In genomic region chrIV:484004-484403, ce11 we compare ENCODE assay signal across 2 worm cellular contexts.
TF ChIP-seq lines count a peak whose summit lies in the region.

No protein-coding gene starts in this region.

TF ChIP-seq in whole organism, L3 larva, 47 proteins besides CTCF, POLR2A, EP300 and RAD21:
- TF ChIP-seq mdl-1 (tag; optimal IDR thresholded peaks at IDR 0.05; lab: Kevin White, UChicago) (no peak), nhr-76 (tag; optimal IDR thresholded peaks at IDR 0.05; lab: Kevin White, UChicago) (no peak), lin-15B (tag; optimal IDR thresholded peaks at IDR 0.05; lab: Kevin White, UChicago) (no peak), egl-5 (tag; optimal IDR thresholded peaks at IDR 0.05; lab: Kevin White, UChicago) (peak; percentile 3), fkh-2 (tag; optimal IDR thresholded peaks at IDR 0.05; lab: Kevin White, UChicago) (no peak), fkh-10 (GFP tag; optimal IDR thresholded peaks at IDR 0.05; lab: Kevin White, UChicago) (no peak), nhr-77 (tag; optimal IDR thresholded peaks at IDR 0.05; lab: Kevin White, UChicago) (no peak), nhr-67 (tag; optimal IDR thresholded peaks at IDR 0.05; lab: Kevin White, UChicago) (no peak), sea-2 (GFP tag; optimal IDR thresholded peaks at IDR 0.05; lab: Kevin White, UChicago) (no peak), lin-39 (tag; optimal IDR thresholded peaks at IDR 0.05; lab: Kevin White, UChicago) (peak; percentile 9), ama-1 (optimal IDR thresholded peaks at IDR 0.05; lab: Kevin White, UChicago) (no peak), hmg-11 (tag; optimal IDR thresholded peaks at IDR 0.05; lab: Kevin White, UChicago) (no peak), pqm-1 (tag; optimal IDR thresholded peaks at IDR 0.05; lab: Kevin White, UChicago) (no peak)

TF ChIP-seq in whole organism, L4 larva, 104 proteins besides CTCF, POLR2A, EP300 and RAD21:
- TF ChIP-seq hlh-11 (tag; optimal IDR thresholded peaks at IDR 0.05; lab: Kevin White, UChicago) (no peak), aha-1 (tag; lab: Kevin White, UChicago) (peak; percentile 70), hif-1 (tag; optimal IDR thresholded peaks at IDR 0.05; lab: Kevin White, UChicago) (peak in 1 of 2 experiments; percentile 89), pha-4 (GFP tag; IDR thresholded peaks at IDR 0.05; lab: Robert Waterston, UW) (no peak), pha-4 (tag; optimal IDR thresholded peaks at IDR 0.05; lab: Kevin White, UChicago) (no peak), lin-38 (GFP tag; IDR thresholded peaks at IDR 0.05; lab: Robert Waterston, UW) (no peak), nhr-6 (tag; optimal IDR thresholded peaks at IDR 0.05; lab: Kevin White, UChicago) (no peak), nhr-41 (GFP tag; IDR thresholded peaks at IDR 0.05; lab: Robert Waterston, UW) (no peak), php-3 (GFP tag; IDR thresholded peaks at IDR 0.05; lab: Robert Waterston, UW) (no peak)

Comparison
In these comparisons a context has a peak if more than half of its experiments do, and no peak if none do; other contexts are left out.
1. Of the 28 proteins assayed by ChIP-seq in both whole organism, L4 larva and whole organism, L3 larva: peak only in whole organism, L4 larva: none; only in whole organism, L3 larva: lin-39; in both: none; in neither: 27.